Worm (Caenorhabditis elegans): ENCODE data around the gene nlp-5.

nlp-5 gene

DNA sequence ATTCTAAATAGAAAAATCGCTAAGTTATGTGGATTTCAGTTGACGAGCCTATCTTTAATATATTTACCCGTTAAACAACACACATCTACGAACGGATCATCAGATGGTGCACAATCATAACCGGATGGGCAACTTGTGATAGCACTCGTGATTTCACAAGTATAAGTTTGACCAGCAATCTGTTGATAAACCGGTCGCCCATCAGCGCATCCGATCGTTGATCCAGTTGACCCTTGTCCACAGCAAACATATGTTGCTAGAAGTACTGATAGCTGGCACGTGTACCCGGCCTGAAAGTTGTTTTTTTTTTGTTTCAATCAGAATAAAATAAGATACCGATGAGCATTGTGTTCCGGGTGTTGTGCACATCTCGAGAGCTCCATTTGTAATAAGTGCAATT, 29.4 kb downstream of the nlp-5 start:
- TF ChIP-seq unc-62 (GFP tag; optimal IDR thresholded peaks at IDR 0.05) = no peak

DNA sequence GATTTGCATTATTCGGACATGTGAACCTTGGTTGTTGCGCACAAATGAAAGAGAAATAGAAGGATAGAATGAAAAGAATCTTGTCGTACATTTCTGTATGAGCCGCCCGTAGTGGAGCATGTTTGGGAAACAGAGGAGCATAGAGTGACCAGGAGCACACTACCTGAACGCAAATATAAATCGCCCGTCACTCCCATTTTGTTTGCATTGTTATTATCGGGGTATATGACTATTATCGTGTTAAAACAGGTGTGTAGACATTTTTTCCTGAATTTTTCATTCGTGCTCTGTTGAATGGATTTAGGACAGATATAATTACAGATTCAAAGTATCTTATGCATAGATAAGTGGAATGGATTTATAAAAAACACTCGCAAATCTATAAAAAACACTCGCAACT, 31.1 kb downstream of the nlp-5 start, which contains the start of gene K01C8.2:
Gene K01C8.2, minus strand, starts transcription at position 101 of the 400 bp plus-strand sequence.
- no peak for TF ChIP-seq unc-62 (GFP tag; optimal IDR thresholded peaks at IDR 0.05)

DNA sequence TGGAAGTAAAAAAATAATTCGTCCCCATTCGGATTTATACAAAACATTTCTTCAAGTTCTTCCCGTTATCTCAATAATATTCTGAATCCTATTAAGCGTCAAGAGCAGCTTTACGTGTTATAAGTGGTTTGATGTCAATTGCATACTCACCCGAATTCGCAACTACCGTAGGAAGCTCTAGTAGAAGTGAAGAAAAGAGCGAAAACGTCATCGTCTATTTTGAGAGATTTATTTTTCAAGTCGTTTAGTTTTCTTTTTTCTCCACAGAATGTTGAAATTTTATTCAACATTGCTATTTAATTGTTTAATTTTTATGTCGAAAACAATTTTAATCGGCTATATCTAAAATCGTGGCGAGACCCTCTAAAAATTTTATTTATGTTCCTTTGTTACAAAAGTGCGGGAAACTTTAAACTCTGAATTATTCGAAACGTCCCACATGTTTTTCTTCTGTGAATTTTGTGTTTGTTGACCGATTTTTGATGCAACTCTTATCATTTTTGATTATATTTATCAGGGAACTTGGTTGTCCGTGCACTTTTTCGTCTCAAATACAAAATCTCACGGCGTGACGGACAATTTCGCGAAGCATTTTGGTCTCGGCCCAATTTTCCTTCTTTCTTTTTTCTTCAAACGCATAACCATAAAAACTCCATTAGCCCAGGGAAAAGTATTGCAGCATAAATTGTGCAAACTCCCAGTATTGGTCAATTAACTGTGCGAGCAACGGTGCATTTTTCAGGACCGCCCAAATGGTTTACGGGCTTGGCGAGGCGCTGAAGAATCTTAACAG, 31.8 kb downstream of the nlp-5 start, which contains the start of gene tdc-1:
Gene tdc-1, plus strand, starts transcription at position 743 of the 793 bp plus-strand sequence.
- TF ChIP-seq unc-62 (GFP tag; optimal IDR thresholded peaks at IDR 0.05) = no peak

ce11 chrII:8273060-8273459, 34.8 kb downstream of the nlp-5 start:
- TF ChIP-seq unc-62 (GFP tag; optimal IDR thresholded peaks at IDR 0.05) = no peak

DNA sequence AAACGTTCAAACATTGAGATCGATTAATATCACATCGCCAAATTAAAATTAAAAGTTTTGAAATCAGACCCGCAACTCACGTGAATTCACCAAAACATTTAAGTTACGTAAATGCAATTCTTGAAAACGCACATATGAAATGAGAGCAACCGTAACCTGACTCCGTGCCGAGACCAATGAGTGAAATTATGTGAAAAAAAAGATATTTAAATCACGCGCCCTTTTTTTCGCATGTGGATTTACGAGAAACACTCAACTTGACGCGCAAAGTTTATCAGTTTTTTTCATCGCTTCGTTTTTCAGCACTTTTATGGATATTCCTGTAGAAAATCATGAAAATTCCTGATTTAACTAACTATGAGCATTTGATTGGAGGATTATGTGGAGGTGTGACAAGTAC, 37.8 kb downstream of the nlp-5 start, which contains the start of the genes gei-14 and slc-25A32:
Gene gei-14, minus strand, starts transcription at position 175 of the 400 bp plus-strand sequence.
Gene slc-25A32, plus strand, starts transcription at position 242 of the 400 bp plus-strand sequence.
- no peak for TF ChIP-seq unc-62 (GFP tag; optimal IDR thresholded peaks at IDR 0.05)

DNA sequence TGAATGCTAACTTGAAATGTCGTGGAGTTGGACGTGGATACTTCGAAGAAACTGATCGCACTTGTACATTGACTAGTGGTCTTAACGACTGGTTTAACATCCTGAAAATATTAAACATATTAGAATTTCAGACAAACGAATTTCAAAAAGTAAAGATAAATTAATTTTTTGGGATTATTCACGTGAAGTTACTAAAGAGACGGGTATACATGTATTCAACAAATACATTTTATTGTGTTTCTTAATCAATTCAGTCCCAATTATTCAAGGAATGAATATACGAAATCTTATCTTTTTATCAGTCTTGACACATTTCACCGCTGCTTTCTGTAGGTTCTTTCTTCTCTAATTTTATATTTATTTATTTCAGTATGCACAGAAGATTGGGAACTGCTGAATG, 40.2 kb downstream of the nlp-5 start, which contains the start of the genes mrpl-10 and clec-142:
Gene mrpl-10, minus strand, starts transcription at position 101 of the 400 bp plus-strand sequence.
Gene clec-142, plus strand, starts transcription at position 264 of the 400 bp plus-strand sequence.
- TF ChIP-seq unc-62 (GFP tag; optimal IDR thresholded peaks at IDR 0.05) = no peak

ce11 chrII:8283158-8283717, 45.0 kb downstream of the nlp-5 start, which contains the start of the genes nst-1 and cct-4:
Gene nst-1, minus strand, starts transcription at chrII:8283208.
Gene cct-4, plus strand, starts transcription at chrII:8283667.
- no peak for TF ChIP-seq unc-62 (GFP tag; optimal IDR thresholded peaks at IDR 0.05)

Measured in whole organism, dauer.